Worm (Caenorhabditis elegans) whole organism, L4 larva: ENCODE measurements around the gene nhr-282.

Experiments used
- D1046.2 ChIP-seq: fragments of 200-800 bp; sonication (Bioruptor generic); IDR thresholded peaks from 2 replicates; pipeline ENCODE4 v1.3.6; 2022; ENCODE audit warnings: missing genetic modification characterization, missing compliant biosample characterization
- F26F4.8 ChIP-seq: fragments of 200-800 bp; sonication (Bioruptor generic); conservative IDR thresholded peaks from 2 replicates; pipeline ENCODE4 v1.3.6; 2022; ENCODE audit warnings: missing genetic modification characterization, missing compliant biosample characterization
- F44E2.7 ChIP-seq: fragments of 200-800 bp; sonication (Bioruptor generic); IDR thresholded peaks from 2 replicates; pipeline ENCODE4 v2.1.2; 2022; ENCODE audit warnings: missing genetic modification characterization, missing compliant biosample characterization
- F49E8.2 ChIP-seq: sonication (generic microtip); optimal IDR thresholded peaks from 2 replicates; lab custom pipeline; 2016; ENCODE audit warnings: missing compliant biosample characterization, mild to moderate bottlenecking, missing genetic modification characterization, borderline replicate concordance
- R02D3.7 ChIP-seq: fragments of 150-350 bp; sonication (generic microtip); optimal IDR thresholded peaks from 3 replicates; lab custom pipeline; 2014; ENCODE audit warnings: missing biosample characterization, missing genetic modification characterization
- T20F7.1 ChIP-seq: fragments of 200-800 bp; sonication (Bioruptor generic); optimal IDR thresholded peaks from 2 replicates; lab custom pipeline; 2018; ENCODE audit warnings: mild to moderate bottlenecking, missing genetic modification characterization, missing compliant biosample characterization
- T26A8.4 ChIP-seq: fragments of 200-800 bp; sonication (Bioruptor generic); IDR thresholded peaks from 2 replicates; pipeline ENCODE4 v1.3.6; 2022; ENCODE audit warnings: missing genetic modification characterization, missing compliant biosample characterization
- Y48G9A.11 ChIP-seq: fragments of 200-800 bp; sonication (Bioruptor generic); IDR thresholded peaks from 2 replicates; pipeline ENCODE4 v1.3.6; 2022; ENCODE audit warnings: missing genetic modification reagents, missing genetic modification characterization, missing compliant biosample characterization
- ZK337.2 ChIP-seq: fragments of 200-800 bp; sonication (Bioruptor generic); IDR thresholded peaks from 2 replicates; pipeline ENCODE4 v1.3.6; 2022; ENCODE audit warnings: missing genetic modification reagents, missing genetic modification characterization, missing compliant biosample characterization
- aha-1 ChIP-seq: fragments of 150-350 bp; peaks from one replicate; lab custom pipeline; 2014; ENCODE audit warnings: missing biosample characterization, missing genetic modification characterization
- ama-1 ChIP-seq: fragments of 150-350 bp; optimal IDR thresholded peaks from 2 replicates; lab custom pipeline; 2014; ENCODE audit warnings: inconsistent platforms, mixed read lengths
- arid-1 ChIP-seq: fragments of 200-800 bp; sonication (Bioruptor generic); conservative IDR thresholded peaks from 2 replicates; pipeline ENCODE4 v1.3.6; 2022; ENCODE audit warnings: missing genetic modification reagents, missing genetic modification characterization, missing compliant biosample characterization
- attf-4 ChIP-seq: sonication (generic microtip); optimal IDR thresholded peaks from 3 replicates; lab custom pipeline; 2017; ENCODE audit warnings: missing biosample characterization, missing genetic modification characterization
- ceh-20 ChIP-seq: fragments of 200-800 bp; sonication (Bioruptor generic); IDR thresholded peaks from 2 replicates; pipeline ENCODE4 v1.3.6; 2022; ENCODE audit warnings: missing genetic modification reagents, missing genetic modification characterization, missing compliant biosample characterization
- ceh-28 ChIP-seq: fragments of 150-350 bp; optimal IDR thresholded peaks from 2 replicates; lab custom pipeline; 2014; ENCODE audit warnings: missing biosample characterization, missing genetic modification reagents, missing genetic modification characterization
- ceh-44 ChIP-seq: fragments of 200-800 bp; sonication (Bioruptor generic); IDR thresholded peaks from 2 replicates; pipeline ENCODE4 v1.3.6; 2022; ENCODE audit warnings: missing genetic modification reagents, missing genetic modification characterization, missing compliant biosample characterization
- ceh-62 ChIP-seq: sonication (generic microtip); optimal IDR thresholded peaks from 2 replicates; lab custom pipeline; 2017; ENCODE audit warnings: missing biosample characterization, missing genetic modification characterization
- ces-1 ChIP-seq: fragments of 150-350 bp; sonication (generic microtip); optimal IDR thresholded peaks from 4 replicates; lab custom pipeline; 2014; ENCODE audit warnings: missing biosample characterization, missing genetic modification reagents, missing genetic modification characterization
- cey-2 ChIP-seq: sonication (generic microtip); optimal IDR thresholded peaks from 3 replicates; lab custom pipeline; 2017; ENCODE audit warnings: missing genetic modification characterization, mild to moderate bottlenecking, missing compliant biosample characterization, antibody characterized with exemption, borderline replicate concordance; ENCODE audit not compliant: insufficient read depth
- ctbp-1 ChIP-seq: fragments of 200-800 bp; sonication (Bioruptor generic); IDR thresholded peaks from 2 replicates; pipeline ENCODE4 v1.3.6; 2022; ENCODE audit warnings: missing genetic modification reagents, missing genetic modification characterization, missing compliant biosample characterization
- daf-12 ChIP-seq: fragments of 150-350 bp; optimal IDR thresholded peaks from 2 replicates; lab custom pipeline; 2014; ENCODE audit warnings: missing biosample characterization, missing genetic modification reagents, missing genetic modification characterization
- daf-19 ChIP-seq: fragments of 200-800 bp; sonication (Bioruptor generic); conservative IDR thresholded peaks from 2 replicates; pipeline ENCODE4 v1.3.6; 2022; ENCODE audit warnings: missing genetic modification characterization, missing compliant biosample characterization
- daf-8 ChIP-seq: fragments of 200-800 bp; sonication (Bioruptor generic); IDR thresholded peaks from 2 replicates; pipeline ENCODE4 v1.3.6; 2022; ENCODE audit warnings: missing genetic modification characterization, missing compliant biosample characterization
- dmd-6 ChIP-seq: fragments of 200-800 bp; sonication (Bioruptor generic); IDR thresholded peaks from 2 replicates; pipeline ENCODE4 v1.3.6; 2022; ENCODE audit warnings: missing genetic modification reagents, missing genetic modification characterization, missing compliant biosample characterization
- dmd-8 ChIP-seq: fragments of 200-800 bp; sonication (Bioruptor generic); IDR thresholded peaks from 2 replicates; pipeline ENCODE4 v1.3.6; 2022; ENCODE audit warnings: missing genetic modification characterization, missing compliant biosample characterization
- dpl-1 ChIP-seq: fragments of 150-350 bp; optimal IDR thresholded peaks from 2 replicates; lab custom pipeline; 2014; ENCODE audit warnings: missing biosample characterization, missing genetic modification reagents, missing genetic modification characterization
- duxl-1 ChIP-seq: sonication (generic microtip); optimal IDR thresholded peaks from 2 replicates; lab custom pipeline; 2016; ENCODE audit warnings: mild to moderate bottlenecking, missing genetic modification characterization, moderate library complexity, missing compliant biosample characterization; ENCODE audit not compliant: poor library complexity
- dve-1 ChIP-seq: sonication (generic microtip); optimal IDR thresholded peaks from 2 replicates; lab custom pipeline; 2017; ENCODE audit warnings: antibody characterized with exemption, mild to moderate bottlenecking, missing genetic modification characterization, missing compliant biosample characterization; ENCODE audit not compliant: insufficient read depth
- fkh-10 ChIP-seq: fragments of 150-350 bp; optimal IDR thresholded peaks from 2 replicates; lab custom pipeline; 2014; ENCODE audit warnings: missing biosample characterization, missing genetic modification reagents, missing genetic modification characterization
- fos-1 ChIP-seq: fragments of 150-350 bp; optimal IDR thresholded peaks from 2 replicates; lab custom pipeline; 2014; ENCODE audit warnings: missing biosample characterization, missing genetic modification characterization
- hif-1 ChIP-seq, 2 experiments: sonication (generic microtip); optimal IDR thresholded peaks; 2 replicates each; lab custom pipeline; 2016 to 2017; ENCODE audit warnings: missing compliant biosample characterization in 2 of 2, missing genetic modification characterization in 2 of 2, missing genetic modification reagents in 2 of 2, missing genotype in 2 of 2, mild to moderate bottlenecking in 1 of 2
- jun-1 ChIP-seq: fragments of 150-350 bp; optimal IDR thresholded peaks from 2 replicates; lab custom pipeline; 2014; ENCODE audit warnings: missing biosample characterization, missing genetic modification reagents, missing genetic modification characterization
- lin-1 ChIP-seq: fragments of 200-800 bp; sonication (Bioruptor generic); IDR thresholded peaks from 2 replicates; pipeline ENCODE4 v1.3.6; 2022; ENCODE audit warnings: missing genetic modification reagents, missing genetic modification characterization, missing compliant biosample characterization
- lin-29 ChIP-seq: fragments of 200-800 bp; sonication (Bioruptor generic); IDR thresholded peaks from 2 replicates; pipeline ENCODE4 v1.3.6; 2022; ENCODE audit warnings: missing genetic modification reagents, missing genetic modification characterization, missing compliant biosample characterization
- lsy-2 ChIP-seq, 2 experiments: fragments of 150-350 bp in 1 of 2; sonication (generic microtip) in 1 of 2; optimal IDR thresholded peaks; 2 replicates each; lab custom pipeline; 2014 to 2017; ENCODE audit warnings: missing biosample characterization in 2 of 2, missing genetic modification characterization in 2 of 2
- mdt-29 ChIP-seq: fragments of 200-800 bp; sonication (Bioruptor generic); IDR thresholded peaks from 2 replicates; pipeline ENCODE4 v1.3.6; 2022; ENCODE audit warnings: missing genetic modification reagents, missing genetic modification characterization, missing compliant biosample characterization
- mep-1 ChIP-seq: fragments of 150-350 bp; sonication (generic microtip); optimal IDR thresholded peaks from 3 replicates; lab custom pipeline; 2014; ENCODE audit warnings: missing biosample characterization, missing genetic modification characterization
- mxl-3 ChIP-seq: fragments of 200-800 bp; sonication (Bioruptor generic); optimal IDR thresholded peaks from 2 replicates; lab custom pipeline; 2018; ENCODE audit warnings: mild to moderate bottlenecking, missing genetic modification characterization, missing compliant biosample characterization
- nhr-237 ChIP-seq: sonication (generic microtip); optimal IDR thresholded peaks from 2 replicates; lab custom pipeline; 2017; ENCODE audit warnings: missing biosample characterization, missing genetic modification characterization
- nhr-25 ChIP-seq: sonication (generic microtip); optimal IDR thresholded peaks from 2 replicates; lab custom pipeline; 2017; ENCODE audit warnings: missing genetic modification characterization, mild to moderate bottlenecking, missing compliant biosample characterization, antibody characterized with exemption, moderate library complexity, borderline replicate concordance; ENCODE audit not compliant: insufficient read depth
- nhr-42 ChIP-seq: fragments of 200-800 bp; sonication (Bioruptor generic); IDR thresholded peaks from 2 replicates; pipeline ENCODE4 v1.3.6; 2022; ENCODE audit warnings: missing genetic modification characterization, missing compliant biosample characterization
- nhr-48 ChIP-seq: sonication (generic microtip); optimal IDR thresholded peaks from 2 replicates; lab custom pipeline; 2016; ENCODE audit warnings: mild to moderate bottlenecking, missing genetic modification characterization, missing compliant biosample characterization
- nhr-6 ChIP-seq: fragments of 150-350 bp; optimal IDR thresholded peaks from 2 replicates; lab custom pipeline; 2014; ENCODE audit warnings: missing biosample characterization, missing genetic modification characterization
- nhr-77 ChIP-seq: fragments of 150-350 bp; optimal IDR thresholded peaks from 2 replicates; lab custom pipeline; 2014; ENCODE audit warnings: missing biosample characterization, missing genetic modification characterization
- set-16 ChIP-seq: fragments of 200-800 bp; sonication (Bioruptor generic); IDR thresholded peaks from 2 replicates; pipeline ENCODE4 v1.3.6; 2022; ENCODE audit warnings: missing genetic modification reagents, missing genetic modification characterization, missing compliant biosample characterization
- snpc-1.2 ChIP-seq: fragments of 200-800 bp; sonication (Bioruptor generic); IDR thresholded peaks from 2 replicates; pipeline ENCODE4 v1.3.6; 2022; ENCODE audit warnings: missing genetic modification reagents, missing genetic modification characterization, missing compliant biosample characterization
- spr-1 ChIP-seq: sonication (generic microtip); optimal IDR thresholded peaks from 2 replicates; lab custom pipeline; 2016; ENCODE audit warnings: mild to moderate bottlenecking, missing genetic modification characterization, missing compliant biosample characterization
- tra-1 ChIP-seq: fragments of 200-800 bp; sonication (Bioruptor generic); IDR thresholded peaks from 2 replicates; pipeline ENCODE4 v1.3.6; 2022; ENCODE audit warnings: missing genetic modification reagents, missing genetic modification characterization, missing compliant biosample characterization
- vab-7 ChIP-seq: fragments of 200-800 bp; sonication (Bioruptor generic); IDR thresholded peaks from 2 replicates; pipeline ENCODE4 v1.3.6; 2022; ENCODE audit warnings: missing genetic modification reagents, missing genetic modification characterization, missing compliant biosample characterization
- zfp-2 ChIP-seq: sonication (generic microtip); optimal IDR thresholded peaks from 2 replicates; lab custom pipeline; 2016; ENCODE audit warnings: mild to moderate bottlenecking, missing genetic modification characterization, missing compliant biosample characterization
- zfp-3 ChIP-seq: fragments of 200-800 bp; sonication (Bioruptor generic); conservative IDR thresholded peaks from 2 replicates; pipeline ENCODE4 v1.3.6; 2022; ENCODE audit warnings: missing genetic modification reagents, missing genetic modification characterization, missing compliant biosample characterization

Gene nhr-282

ce11 chrV:15766122-15766594 is 45.9 kb upstream of the nhr-282 start, which contains the start of the genes haf-3 and F57A10.2 (continued):
- TF ChIP-seq nhr-25 (peak; percentile 9), lin-1 (GFP tag; lab: Robert Waterston, UW) (peak; percentile 55; the same call in 1 of the 2 replicates), fos-1 (tag; lab: Kevin White, UChicago) (no peak), nhr-42 (no peak), vab-7 (peak; percentile 43; the same call in 1 of the 2 replicates), jun-1 (tag; lab: Kevin White, UChicago) (peak; percentile 62), dve-1 (peak; percentile 95), T20F7.1 (no peak), nhr-48 (peak; percentile 75), zfp-3 (GFP tag; lab: Robert Waterston, UW) (peak; percentile 63; the same call in 1 of the 2 replicates), lsy-2 (tag; optimal IDR thresholded peaks at IDR 0.05; lab: Kevin White, UChicago) (peak in 1 of 2 experiments; percentile 95), dmd-6 (GFP tag; lab: Robert Waterston, UW) (peak; percentile 89), daf-12 (tag; lab: Kevin White, UChicago) (no peak), aha-1 (tag; lab: Kevin White, UChicago) (peak; percentile 76), snpc-1.2 (peak; percentile 70), tra-1 (peak; percentile 88), nhr-6 (tag; lab: Kevin White, UChicago) (peak; percentile 61), spr-1 (peak; percentile 78), fkh-10 (GFP tag; lab: Kevin White, UChicago) (peak; percentile 79), duxl-1 (tag; lab: Kevin White, UChicago) (peak; percentile 92), ama-1 (lab: Kevin White, UChicago) (no peak), mxl-3 (no peak), dpl-1 (GFP tag; lab: Kevin White, UChicago) (peak; percentile 99), F49E8.2 (tag; lab: Kevin White, UChicago) (peak; percentile 80), T26A8.4 (peak; percentile 94), lin-29 (GFP tag; lab: Robert Waterston, UW) (peak; percentile 62; the same call in 1 of the 2 replicates), arid-1 (0 out of 2 replicates have a peak, but pooled peaks have one; percentile 37), ceh-62 (tag; lab: Kevin White, UChicago) (no peak), F26F4.8 (no peak), attf-4 (tag; lab: Kevin White, UChicago) (no peak), nhr-237 (tag; lab: Kevin White, UChicago) (no peak), mep-1 (peak; percentile 94), cey-2 (tag; lab: Kevin White, UChicago) (no peak), R02D3.7 (no peak), zfp-2 (tag; lab: Kevin White, UChicago) (peak; percentile 10), nhr-77 (peak; percentile 90), ceh-28 (tag; lab: Kevin White, UChicago) (no peak), ceh-20 (GFP tag; lab: Robert Waterston, UW) (no peak), daf-19 (GFP tag; lab: Robert Waterston, UW) (no peak), set-16 (no peak), hif-1 (tag; optimal IDR thresholded peaks at IDR 0.05; lab: Kevin White, UChicago) (peak; percentile 44 to 54), ces-1 (GFP tag; lab: Kevin White, UChicago) (peak; percentile 6)

ce11 chrV:15767385-15767784 is 44.7 kb upstream of the nhr-282 start:
- TF ChIP-seq mdt-29 (GFP tag; lab: Robert Waterston, UW) (peak; percentile 80), daf-8 (GFP tag; lab: Robert Waterston, UW) (peak; percentile 64; the same call in 1 of the 2 replicates), ZK337.2 (0 out of 2 replicates have a peak, but pooled peaks have one; percentile 13), F44E2.7 (peak; percentile 71; the same call in 1 of the 2 replicates), snpc-1.2 (peak; percentile 86), dmd-8 (GFP tag; lab: Robert Waterston, UW) (peak; percentile 94), Y48G9A.11 (GFP tag; lab: Robert Waterston, UW) (peak; percentile 75), dmd-6 (GFP tag; lab: Robert Waterston, UW) (0 out of 2 replicates have a peak, but pooled peaks have one; percentile 9), ctbp-1 (GFP tag; lab: Robert Waterston, UW) (peak; percentile 80), ceh-44 (GFP tag; lab: Robert Waterston, UW) (peak; percentile 68; the same call in 1 of the 2 replicates), F49E8.2 (tag; lab: Kevin White, UChicago) (peak; percentile 12), ceh-20 (GFP tag; lab: Robert Waterston, UW) (peak; percentile 52; the same call in 1 of the 2 replicates), D1046.2 (GFP tag; lab: Robert Waterston, UW) (peak; percentile 81), nhr-42 (peak; percentile 66)
